Worm (Caenorhabditis elegans) whole organism, L4 larva: Measurements from ENCODE around the gene eif-3.L.

Experiments
- F44E2.7 ChIP-seq: fragments of 200-800 bp; sonication (Bioruptor generic); IDR thresholded peaks from 2 replicates; pipeline ENCODE4 v2.1.2; 2022; ENCODE audit warnings: missing genetic modification characterization, missing compliant biosample characterization
- T20F7.1 ChIP-seq: fragments of 200-800 bp; sonication (Bioruptor generic); optimal IDR thresholded peaks from 2 replicates; lab custom pipeline; 2018; ENCODE audit warnings: mild to moderate bottlenecking, missing genetic modification characterization, missing compliant biosample characterization
- aha-1 ChIP-seq: fragments of 150-350 bp; peaks from one replicate; lab custom pipeline; 2014; ENCODE audit warnings: missing biosample characterization, missing genetic modification characterization
- ceh-20 ChIP-seq: fragments of 200-800 bp; sonication (Bioruptor generic); IDR thresholded peaks from 2 replicates; pipeline ENCODE4 v1.3.6; 2022; ENCODE audit warnings: missing genetic modification reagents, missing genetic modification characterization, missing compliant biosample characterization
- cey-2 ChIP-seq: sonication (generic microtip); optimal IDR thresholded peaks from 3 replicates; lab custom pipeline; 2017; ENCODE audit warnings: missing genetic modification characterization, mild to moderate bottlenecking, missing compliant biosample characterization, antibody characterized with exemption, borderline replicate concordance; ENCODE audit not compliant: insufficient read depth
- ctbp-1 ChIP-seq: fragments of 200-800 bp; sonication (Bioruptor generic); IDR thresholded peaks from 2 replicates; pipeline ENCODE4 v1.3.6; 2022; ENCODE audit warnings: missing genetic modification reagents, missing genetic modification characterization, missing compliant biosample characterization
- daf-16 ChIP-seq, 3 experiments: sonication (generic microtip); optimal IDR thresholded peaks; 2 replicates each; lab custom pipeline; 2016 to 2017; ENCODE audit warnings: missing genetic modification characterization in 3 of 3, missing genetic modification reagents in 3 of 3, mild to moderate bottlenecking in 2 of 3, missing compliant biosample characterization in 2 of 3, missing biosample characterization in 1 of 3, moderate library complexity in 1 of 3
- daf-8 ChIP-seq: fragments of 200-800 bp; sonication (Bioruptor generic); IDR thresholded peaks from 2 replicates; pipeline ENCODE4 v1.3.6; 2022; ENCODE audit warnings: missing genetic modification characterization, missing compliant biosample characterization
- dmd-6 ChIP-seq: fragments of 200-800 bp; sonication (Bioruptor generic); IDR thresholded peaks from 2 replicates; pipeline ENCODE4 v1.3.6; 2022; ENCODE audit warnings: missing genetic modification reagents, missing genetic modification characterization, missing compliant biosample characterization
- dpl-1 ChIP-seq: fragments of 150-350 bp; optimal IDR thresholded peaks from 2 replicates; lab custom pipeline; 2014; ENCODE audit warnings: missing biosample characterization, missing genetic modification reagents, missing genetic modification characterization
- dve-1 ChIP-seq: sonication (generic microtip); optimal IDR thresholded peaks from 2 replicates; lab custom pipeline; 2017; ENCODE audit warnings: antibody characterized with exemption, mild to moderate bottlenecking, missing genetic modification characterization, missing compliant biosample characterization; ENCODE audit not compliant: insufficient read depth
- hlh-11 ChIP-seq: fragments of 200-800 bp; sonication (Bioruptor generic); optimal IDR thresholded peaks from 2 replicates; lab custom pipeline; 2018; ENCODE audit warnings: mild to moderate bottlenecking, missing genetic modification characterization, missing compliant biosample characterization
- hlh-30 ChIP-seq: sonication (generic microtip); optimal IDR thresholded peaks from 2 replicates; lab custom pipeline; 2017; ENCODE audit warnings: antibody characterized with exemption, mild to moderate bottlenecking, missing genetic modification characterization, missing compliant biosample characterization; ENCODE audit not compliant: insufficient read depth
- hmg-1.1 ChIP-seq: fragments of 200-800 bp; sonication (Bioruptor generic); IDR thresholded peaks from 2 replicates; pipeline ENCODE4 v1.3.6; 2022; ENCODE audit warnings: missing genetic modification reagents, missing genetic modification characterization, missing compliant biosample characterization
- lin-1 ChIP-seq: fragments of 200-800 bp; sonication (Bioruptor generic); IDR thresholded peaks from 2 replicates; pipeline ENCODE4 v1.3.6; 2022; ENCODE audit warnings: missing genetic modification reagents, missing genetic modification characterization, missing compliant biosample characterization
- lin-13 ChIP-seq: fragments of 150-350 bp; optimal IDR thresholded peaks from 2 replicates; lab custom pipeline; 2014; ENCODE audit warnings: missing biosample characterization, missing genetic modification reagents, missing genetic modification characterization
- lin-15B ChIP-seq: fragments of 150-350 bp; sonication (generic microtip); optimal IDR thresholded peaks from 3 replicates; lab custom pipeline; 2014; ENCODE audit warnings: missing biosample characterization, missing genetic modification characterization
- lin-38 ChIP-seq: fragments of 200-800 bp; sonication (Bioruptor generic); IDR thresholded peaks from 2 replicates; pipeline ENCODE4 v1.3.6; 2022; ENCODE audit warnings: missing genetic modification reagents, missing genetic modification characterization, missing compliant biosample characterization
- lsy-2 ChIP-seq, 2 experiments: fragments of 150-350 bp in 1 of 2; sonication (generic microtip) in 1 of 2; optimal IDR thresholded peaks; 2 replicates each; lab custom pipeline; 2014 to 2017; ENCODE audit warnings: missing biosample characterization in 2 of 2, missing genetic modification characterization in 2 of 2
- mdl-1 ChIP-seq, 2 experiments: fragments of 150-350 bp in 1 of 2; sonication (generic microtip) in 1 of 2; optimal IDR thresholded peaks; 2 replicates each; lab custom pipeline; 2014 to 2017; ENCODE audit warnings: missing biosample characterization in 2 of 2, missing genetic modification characterization in 2 of 2
- mep-1 ChIP-seq: fragments of 150-350 bp; sonication (generic microtip); optimal IDR thresholded peaks from 3 replicates; lab custom pipeline; 2014; ENCODE audit warnings: missing biosample characterization, missing genetic modification characterization
- mes-2 ChIP-seq: sonication (generic microtip); optimal IDR thresholded peaks from 2 replicates; lab custom pipeline; 2016; ENCODE audit warnings: missing genotype, mild to moderate bottlenecking, missing genetic modification characterization, missing compliant biosample characterization; ENCODE audit not compliant: poor library complexity, severe bottlenecking
- mxl-2 ChIP-seq: fragments of 200-800 bp; sonication (Bioruptor generic); conservative IDR thresholded peaks from 2 replicates; pipeline ENCODE4 v1.3.6; 2022; ENCODE audit warnings: missing genetic modification reagents, missing genetic modification characterization, missing compliant biosample characterization
- mxl-3 ChIP-seq: fragments of 200-800 bp; sonication (Bioruptor generic); optimal IDR thresholded peaks from 2 replicates; lab custom pipeline; 2018; ENCODE audit warnings: mild to moderate bottlenecking, missing genetic modification characterization, missing compliant biosample characterization
- nhr-10 ChIP-seq: fragments of 150-350 bp; optimal IDR thresholded peaks from 2 replicates; lab custom pipeline; 2014; ENCODE audit warnings: missing biosample characterization, missing genetic modification characterization
- nhr-25 ChIP-seq: sonication (generic microtip); optimal IDR thresholded peaks from 2 replicates; lab custom pipeline; 2017; ENCODE audit warnings: missing genetic modification characterization, mild to moderate bottlenecking, missing compliant biosample characterization, antibody characterized with exemption, moderate library complexity, borderline replicate concordance; ENCODE audit not compliant: insufficient read depth
- nhr-28 ChIP-seq: fragments of 150-350 bp; optimal IDR thresholded peaks from 2 replicates; lab custom pipeline; 2014; ENCODE audit warnings: missing biosample characterization, missing genetic modification characterization
- nhr-48 ChIP-seq: sonication (generic microtip); optimal IDR thresholded peaks from 2 replicates; lab custom pipeline; 2016; ENCODE audit warnings: mild to moderate bottlenecking, missing genetic modification characterization, missing compliant biosample characterization
- nhr-6 ChIP-seq: fragments of 150-350 bp; optimal IDR thresholded peaks from 2 replicates; lab custom pipeline; 2014; ENCODE audit warnings: missing biosample characterization, missing genetic modification characterization
- snpc-4 ChIP-seq: fragments of 150-350 bp; optimal IDR thresholded peaks from 2 replicates; lab custom pipeline; 2014; ENCODE audit warnings: missing biosample characterization, missing genetic modification characterization
- zip-11 ChIP-seq: fragments of 200-800 bp; sonication (Bioruptor generic); IDR thresholded peaks from 2 replicates; pipeline ENCODE4 v1.3.6; 2022; ENCODE audit warnings: missing genetic modification characterization, missing compliant biosample characterization

eif-3.L gene

DNA sequence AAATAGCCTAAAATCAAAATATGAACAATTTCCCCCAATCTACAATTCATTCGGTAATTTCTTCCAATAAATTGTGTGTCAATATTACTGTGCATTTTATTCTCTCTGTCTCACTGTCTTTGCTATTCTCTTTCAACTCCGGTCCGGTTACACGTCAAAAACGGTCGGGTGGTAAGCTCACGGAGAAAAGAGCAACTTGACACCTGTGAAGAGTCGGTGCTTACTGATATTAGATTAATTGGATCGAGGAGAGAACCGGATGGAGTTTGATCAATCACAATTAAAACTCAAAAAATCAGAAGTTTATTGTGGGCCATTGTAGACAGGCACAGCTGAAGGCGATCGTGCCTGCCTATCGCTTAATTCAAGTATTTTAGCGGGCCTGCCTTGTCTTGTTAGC, 47.4 kb downstream of the eif-3.L start (continued):
- TF ChIP-seq lin-38 (GFP tag; lab: Robert Waterston, UW) (peak; percentile 28), ctbp-1 (0 out of 2 replicates have a peak, but pooled peaks have one; percentile 15), hmg-1.1 (no peak), mep-1 (peak; percentile 42)

DNA sequence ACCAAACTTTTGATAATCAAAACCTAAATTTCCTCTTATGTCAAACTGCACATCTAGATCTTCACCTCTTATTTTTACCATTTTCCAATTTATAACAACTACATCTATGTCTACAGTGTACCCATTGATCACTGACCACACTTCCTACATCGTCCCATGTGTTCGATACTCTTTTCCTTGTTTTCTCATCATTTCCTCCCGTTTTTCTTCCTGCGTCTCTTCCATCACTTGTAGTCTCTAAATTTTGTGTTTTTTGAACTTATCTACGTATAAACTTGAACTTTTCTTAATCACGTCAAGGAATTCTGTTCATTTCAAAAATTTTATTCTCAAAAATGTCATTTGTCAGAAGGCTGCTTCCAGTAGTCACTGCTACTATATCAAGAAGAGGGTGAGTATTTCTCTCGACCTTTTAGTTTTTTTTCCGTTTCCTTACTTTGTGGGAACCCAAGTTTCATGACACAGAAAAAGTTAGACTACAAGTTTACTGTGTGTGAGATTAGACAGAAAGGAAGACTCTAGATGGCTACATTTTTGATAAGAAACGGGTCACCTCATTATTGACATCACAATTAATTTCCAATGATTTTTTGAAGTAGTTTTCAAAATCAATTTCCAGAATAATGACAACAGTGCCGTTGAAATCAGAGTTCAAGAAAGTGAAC, 50.1 kb downstream of the eif-3.L start:
- TF ChIP-seq dpl-1 (peak; percentile 22), mdl-1 (tag; optimal IDR thresholded peaks at IDR 0.05; lab: Kevin White, UChicago) (peak in 1 of 2 experiments; percentile 46), hlh-30 (tag; lab: Kevin White, UChicago) (peak; percentile 52), nhr-28 (tag; lab: Kevin White, UChicago) (peak; percentile 91), snpc-4 (tag; lab: Kevin White, UChicago) (no peak), mes-2 (tag; lab: Kevin White, UChicago) (peak; percentile 22), lsy-2 (tag; optimal IDR thresholded peaks at IDR 0.05; lab: Kevin White, UChicago) (peak in 1 of 2 experiments; percentile 60), dmd-6 (GFP tag; lab: Robert Waterston, UW) (peak; percentile 57), hmg-1.1 (peak; percentile 51), mxl-3 (GFP tag; lab: Kevin White, UChicago) (peak; percentile 6), lin-1 (peak; percentile 32; the same call in 1 of the 2 replicates), nhr-6 (peak; percentile 19), F44E2.7 (GFP tag; lab: Robert Waterston, UW) (no peak), mxl-2 (GFP tag; lab: Robert Waterston, UW) (no peak), cey-2 (tag; lab: Kevin White, UChicago) (peak; percentile 71), ceh-20 (GFP tag; lab: Robert Waterston, UW) (peak; percentile 49; the same call in 1 of the 2 replicates), zip-11 (no peak), lin-13 (GFP tag; lab: Kevin White, UChicago) (peak; percentile 7), daf-16 (GFP tag; optimal IDR thresholded peaks at IDR 0.05; lab: Kevin White, UChicago) (peak in 1 of 2 experiments; percentile 0), daf-16 (tag; optimal IDR thresholded peaks at IDR 0.05; lab: Kevin White, UChicago) (peak; percentile 75), mep-1 (peak; percentile 57), daf-8 (GFP tag; lab: Robert Waterston, UW) (no peak), hlh-11 (tag; lab: Kevin White, UChicago) (peak; percentile 64), nhr-48 (tag; lab: Kevin White, UChicago) (peak; percentile 58), nhr-25 (tag; lab: Kevin White, UChicago) (peak; percentile 61), aha-1 (tag; lab: Kevin White, UChicago) (peak; percentile 82), T20F7.1 (GFP tag; lab: Kevin White, UChicago) (peak; percentile 13), nhr-10 (tag; lab: Kevin White, UChicago) (peak; percentile 87), dve-1 (tag; lab: Kevin White, UChicago) (peak; percentile 55), lin-15B (no peak)

DNA sequence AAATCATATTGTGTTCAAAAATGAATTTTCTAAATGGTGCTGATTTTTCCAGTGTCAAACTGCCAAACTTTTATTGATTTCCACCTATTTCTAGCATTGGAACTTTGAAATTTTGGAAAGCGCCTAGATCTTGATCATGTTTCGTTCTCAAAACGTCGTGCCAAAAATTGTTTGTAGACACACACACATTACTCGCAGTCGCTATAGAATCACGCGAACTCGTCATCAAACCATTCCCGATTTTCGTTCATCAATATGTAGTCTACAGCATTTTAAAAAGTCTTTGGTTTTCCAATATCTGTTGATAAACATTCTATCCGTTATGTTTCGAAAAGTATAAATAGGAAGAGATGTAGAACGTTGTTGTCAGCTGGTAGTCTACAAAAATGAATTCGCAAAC, 52.0 kb downstream of the eif-3.L start, which contains the start of the genes C17C3.1 and C17C3.15:
Gene C17C3.1, plus strand, starts transcription at position 301 of the 400 bp plus-strand sequence.
Gene C17C3.15, plus strand, starts transcription at position 383 of the 400 bp plus-strand sequence.
- TF ChIP-seq nhr-10 (tag; lab: Kevin White, UChicago) (no peak), nhr-28 (tag; lab: Kevin White, UChicago) (peak; percentile 76)
